Fruit fly (Drosophila melanogaster) whole organism, embryonic: ENCODE data around the gene wls.

Experiments used
- Ada2b ChIP-seq: fragments of 200-800 bp; sonication (Bioruptor generic); IDR thresholded peaks from 2 replicates; pipeline ENCODE4 v1.3.6; 2022; ENCODE audit warnings: missing biosample characterization, missing genetic modification characterization
- Atf3 ChIP-seq: fragments of 200-800 bp; sonication (Bioruptor generic); optimal IDR thresholded peaks from 3 replicates; lab custom pipeline; 2016; ENCODE audit warnings: missing biosample characterization, missing genetic modification characterization
- CG1024 ChIP-seq: fragments of 200-800 bp; sonication (Bioruptor generic); IDR thresholded peaks from 2 replicates; pipeline ENCODE4 v1.3.6; 2022; ENCODE audit warnings: missing biosample characterization, missing genetic modification characterization
- CG11093 ChIP-seq: fragments of 200-800 bp; sonication (Bioruptor generic); IDR thresholded peaks from 3 replicates; pipeline ENCODE4 v1.3.6; 2022; ENCODE audit warnings: missing biosample characterization, missing genetic modification characterization
- CG11695 ChIP-seq: fragments of 200-800 bp; sonication (Bioruptor generic); IDR thresholded peaks from 3 replicates; pipeline ENCODE4 v1.3.6; 2022; ENCODE audit warnings: missing biosample characterization, missing genetic modification characterization
- CG12299 ChIP-seq: fragments of 200-800 bp; sonication (Bioruptor generic); optimal IDR thresholded peaks from 2 replicates; lab custom pipeline; 2018; ENCODE audit warnings: missing biosample characterization, mild to moderate bottlenecking, missing genetic modification characterization
- CG12769 ChIP-seq: fragments of 200-800 bp; sonication (Bioruptor generic); optimal IDR thresholded peaks from 2 replicates; lab custom pipeline; 2019; ENCODE audit warnings: missing biosample characterization, mild to moderate bottlenecking, missing genetic modification characterization, moderate library complexity
- CG13624 ChIP-seq: fragments of 200-800 bp; sonication (Bioruptor generic); optimal IDR thresholded peaks from 2 replicates; lab custom pipeline; 2016; ENCODE audit warnings: missing biosample characterization, missing genetic modification characterization
- CG14014 ChIP-seq: fragments of 200-800 bp; sonication (Bioruptor generic); IDR thresholded peaks from 2 replicates; pipeline ENCODE4 v1.3.6; 2022; ENCODE audit warnings: missing biosample characterization, missing genetic modification characterization
- CG15479 ChIP-seq: fragments of 200-800 bp; sonication (Bioruptor generic); optimal IDR thresholded peaks from 3 replicates; lab custom pipeline; 2019; ENCODE audit warnings: missing biosample characterization, mild to moderate bottlenecking, missing genetic modification characterization, moderate library complexity
- CG17186 ChIP-seq: fragments of 200-800 bp; sonication (Bioruptor generic); optimal IDR thresholded peaks from 3 replicates; lab custom pipeline; 2017; ENCODE audit warnings: missing biosample characterization, missing genetic modification reagents, missing genetic modification characterization
- CG17385 ChIP-seq: fragments of 200-800 bp; sonication (Bioruptor generic); optimal IDR thresholded peaks from 3 replicates; lab custom pipeline; 2018; ENCODE audit warnings: missing biosample characterization, mild to moderate bottlenecking, missing genetic modification characterization
- CG17612 ChIP-seq: fragments of 200-800 bp; sonication (Bioruptor generic); IDR thresholded peaks from 2 replicates; pipeline ENCODE4 v1.3.6; 2022; ENCODE audit warnings: missing biosample characterization, missing genetic modification characterization
- CG31365 ChIP-seq: fragments of 200-800 bp; sonication (Bioruptor generic); optimal IDR thresholded peaks from 2 replicates; lab custom pipeline; 2018; ENCODE audit warnings: missing biosample characterization, mild to moderate bottlenecking, missing genetic modification characterization
- CG4360 ChIP-seq: fragments of 200-800 bp; sonication (Bioruptor generic); IDR thresholded peaks from 2 replicates; pipeline ENCODE4 v1.3.6; 2022; ENCODE audit warnings: missing biosample characterization, missing genetic modification characterization
- CG4424 ChIP-seq: fragments of 200-800 bp; sonication (Bioruptor generic); optimal IDR thresholded peaks from 3 replicates; lab custom pipeline; 2016; ENCODE audit warnings: missing biosample characterization, missing genetic modification characterization
- CG4854 ChIP-seq: fragments of 200-800 bp; sonication (Bioruptor generic); optimal IDR thresholded peaks from 2 replicates; lab custom pipeline; 2016; ENCODE audit warnings: missing biosample characterization, missing genetic modification characterization, inconsistent platforms
- CG5180 ChIP-seq: fragments of 200-800 bp; sonication (Bioruptor generic); optimal IDR thresholded peaks from 3 replicates; lab custom pipeline; 2017; ENCODE audit warnings: missing biosample characterization, missing genetic modification characterization, mild to moderate bottlenecking, moderate library complexity, missing genetic modification reagents
- CG5953 ChIP-seq: fragments of 200-800 bp; sonication (Bioruptor generic); IDR thresholded peaks from 2 replicates; pipeline ENCODE4 v1.3.6; 2022; ENCODE audit warnings: missing biosample characterization, missing genetic modification characterization
- CG7928 ChIP-seq: fragments of 200-800 bp; sonication (Bioruptor generic); optimal IDR thresholded peaks from 2 replicates; lab custom pipeline; 2017; ENCODE audit warnings: missing biosample characterization, mild to moderate bottlenecking, missing genetic modification characterization
- CG8281 ChIP-seq: fragments of 200-800 bp; sonication (Bioruptor generic); optimal IDR thresholded peaks from 2 replicates; lab custom pipeline; 2018; ENCODE audit warnings: missing biosample characterization, mild to moderate bottlenecking, missing genetic modification characterization, moderate library complexity
- CG8478 ChIP-seq: fragments of >200 bp; optimal IDR thresholded peaks from 2 replicates; lab custom pipeline; 2018
- Chrac-16 ChIP-seq: fragments of 200-800 bp; sonication (Bioruptor generic); optimal IDR thresholded peaks from 3 replicates; lab custom pipeline; 2016; ENCODE audit warnings: missing biosample characterization, missing genetic modification characterization
- Drgx ChIP-seq: fragments of 200-800 bp; sonication (Bioruptor generic); IDR thresholded peaks from 2 replicates; pipeline ENCODE4 v1.3.6; 2022; ENCODE audit warnings: missing biosample characterization, missing genetic modification characterization
- H2.0 ChIP-seq: fragments of 200-800 bp; sonication (Bioruptor generic); IDR thresholded peaks from 2 replicates; pipeline ENCODE4 v1.3.6; 2022; ENCODE audit warnings: missing biosample characterization, missing genetic modification characterization
- MBD-R2 ChIP-seq: fragments of 200-800 bp; sonication (Bioruptor generic); IDR thresholded peaks from 2 replicates; pipeline ENCODE4 v1.3.6; 2022; ENCODE audit warnings: missing biosample characterization, missing genetic modification characterization
- Mes4 ChIP-seq: fragments of 200-800 bp; sonication (Bioruptor generic); optimal IDR thresholded peaks from 2 replicates; lab custom pipeline; 2016; ENCODE audit warnings: missing biosample characterization, missing genetic modification characterization
- NC2β ChIP-seq: fragments of 200-800 bp; sonication (Bioruptor generic); optimal IDR thresholded peaks from 2 replicates; lab custom pipeline; 2016; ENCODE audit warnings: missing biosample characterization, missing genetic modification characterization
- Nf-YA ChIP-seq: fragments of 200-800 bp; sonication (Bioruptor generic); IDR thresholded peaks from 2 replicates; pipeline ENCODE4 v1.3.6; 2022; ENCODE audit warnings: missing biosample characterization, missing genetic modification characterization
- Nf-YB ChIP-seq: fragments of 200-800 bp; sonication (Bioruptor generic); optimal IDR thresholded peaks from 3 replicates; lab custom pipeline; 2019; ENCODE audit warnings: missing biosample characterization, mild to moderate bottlenecking, missing genetic modification characterization, moderate library complexity
- Oli ChIP-seq: fragments of 200-800 bp; sonication (Bioruptor generic); optimal IDR thresholded peaks from 2 replicates; lab custom pipeline; 2018; ENCODE audit warnings: missing biosample characterization, mild to moderate bottlenecking, missing genetic modification characterization, moderate library complexity
- Opbp ChIP-seq: fragments of 200-800 bp; sonication (Bioruptor generic); IDR thresholded peaks from 3 replicates; pipeline ENCODE4 v1.3.6; 2022; ENCODE audit warnings: missing biosample characterization, missing genetic modification characterization; ENCODE audit not compliant: partially characterized antibody
- Sry-β ChIP-seq: fragments of 200-800 bp; sonication (Bioruptor generic); optimal IDR thresholded peaks from 2 replicates; lab custom pipeline; 2018; ENCODE audit warnings: missing biosample characterization, mild to moderate bottlenecking, missing genetic modification characterization, moderate library complexity
- amos ChIP-seq: fragments of 200-800 bp; sonication (Bioruptor generic); IDR thresholded peaks from 2 replicates; pipeline ENCODE4 v1.3.6; 2022; ENCODE audit warnings: missing biosample characterization, missing genetic modification characterization; ENCODE audit not compliant: partially characterized antibody
- crp ChIP-seq, 2 experiments: fragments of 200-800 bp; sonication (Bioruptor generic); optimal IDR thresholded peaks; 2 replicates in 1 of 2; 3 replicates in 1 of 2; lab custom pipeline; 2017; ENCODE audit warnings: missing biosample characterization in 2 of 2, missing genetic modification characterization in 2 of 2, mild to moderate bottlenecking in 1 of 2, moderate library complexity in 1 of 2
- da ChIP-seq: fragments of 200-800 bp; sonication (Bioruptor generic); optimal IDR thresholded peaks from 2 replicates; lab custom pipeline; 2016; ENCODE audit warnings: missing biosample characterization, missing genetic modification characterization
- dm ChIP-seq: fragments of 200-800 bp; sonication (Bioruptor generic); optimal IDR thresholded peaks from 3 replicates; lab custom pipeline; 2016; ENCODE audit warnings: missing biosample characterization, missing genetic modification characterization
- dmrt11E ChIP-seq: fragments of 200-800 bp; sonication (Bioruptor generic); optimal IDR thresholded peaks from 3 replicates; lab custom pipeline; 2018; ENCODE audit warnings: missing biosample characterization, mild to moderate bottlenecking, missing genetic modification characterization, moderate library complexity
- fru ChIP-seq: fragments of >200 bp; optimal IDR thresholded peaks from 2 replicates; lab custom pipeline; 2017
- kay ChIP-seq: fragments of 200-800 bp; sonication (Bioruptor generic); optimal IDR thresholded peaks from 2 replicates; lab custom pipeline; 2016; ENCODE audit warnings: missing biosample characterization, missing genetic modification characterization
- klu ChIP-seq: fragments of 200-800 bp; sonication (Bioruptor generic); IDR thresholded peaks from 2 replicates; pipeline ENCODE4 v1.3.6; 2022; ENCODE audit warnings: missing biosample characterization, missing genetic modification characterization
- nerfin-2 ChIP-seq: fragments of 200-800 bp; sonication (Bioruptor generic); IDR thresholded peaks from 2 replicates; pipeline ENCODE4 v1.3.6; 2022; ENCODE audit warnings: missing biosample characterization, missing genetic modification characterization; ENCODE audit not compliant: partially characterized antibody
- rib ChIP-seq: fragments of 200-800 bp; sonication (Bioruptor generic); IDR thresholded peaks from 2 replicates; pipeline ENCODE4 v1.3.6; 2022; ENCODE audit warnings: missing biosample characterization, missing genetic modification characterization
- sens-2 ChIP-seq: fragments of 200-800 bp; sonication (Bioruptor generic); IDR thresholded peaks from 2 replicates; pipeline ENCODE4 v1.3.6; 2022; ENCODE audit warnings: missing biosample characterization, missing genetic modification characterization
- slp2 ChIP-seq: fragments of 200-800 bp; sonication (Bioruptor generic); optimal IDR thresholded peaks from 2 replicates; lab custom pipeline; 2016; ENCODE audit warnings: missing biosample characterization, missing genetic modification characterization
- sug ChIP-seq: fragments of 200-800 bp; optimal IDR thresholded peaks from 2 replicates; lab custom pipeline; 2019; ENCODE audit warnings: missing biosample characterization, mild to moderate bottlenecking, missing genetic modification characterization, moderate library complexity
- usp ChIP-seq: fragments of >200 bp; optimal IDR thresholded peaks from 2 replicates; lab custom pipeline; 2017; ENCODE audit warnings: missing biosample characterization, missing genetic modification characterization
- vnd ChIP-seq: fragments of 200-800 bp; sonication (Bioruptor generic); IDR thresholded peaks from 3 replicates; pipeline ENCODE4 v1.3.6; 2022; ENCODE audit warnings: missing biosample characterization, missing genetic modification characterization; ENCODE audit not compliant: partially characterized antibody
- yki ChIP-seq: fragments of >200 bp; optimal IDR thresholded peaks from 3 replicates; lab custom pipeline; 2018
- z ChIP-seq: fragments of 200-800 bp; sonication (Bioruptor generic); IDR thresholded peaks from 3 replicates; pipeline ENCODE4 v1.3.6; 2022; ENCODE audit warnings: missing biosample characterization, missing genetic modification characterization

wls gene

dm6 chr3L:11169299-11170181 is at the start of gene wls, which contains the start of gene Adck5 (continued):
- no peak for TF ChIP-seq da (GFP tag; lab: Kevin White, UChicago)
- TF ChIP-seq CG17612 (GFP tag; lab: Robert Waterston, UW) = no peak
- no peak for TF ChIP-seq Sry-β (GFP tag; lab: Kevin White, UChicago)
- TF ChIP-seq Atf3 (GFP tag; lab: Kevin White, UChicago) = no peak
- TF ChIP-seq amos = no peak
- no peak for TF ChIP-seq CG31365 (tag; lab: Kevin White, UChicago)
- TF ChIP-seq fru (lab: Kevin White, UChicago) = no peak
- no peak for TF ChIP-seq Opbp (GFP tag; lab: Robert Waterston, UW)
- peak; percentile 38; the same call in 1 of the 2 replicates for TF ChIP-seq Nf-YA (GFP tag; lab: Robert Waterston, UW)
- TF ChIP-seq CG5180 = peak; percentile 7
- TF ChIP-seq sens-2 = no peak
- 0 out of 2 replicates have a peak, but pooled peaks have one; percentile 16 for TF ChIP-seq H2.0 (GFP tag; lab: Robert Waterston, UW)
- no peak for TF ChIP-seq z (GFP tag; lab: Robert Waterston, UW)
- TF ChIP-seq CG4424 = peak; percentile 38
- TF ChIP-seq sug = no peak
- TF ChIP-seq CG1024 (GFP tag; lab: Robert Waterston, UW) = no peak; the same call in 1 of the 2 replicates
- no peak for TF ChIP-seq CG11695 (GFP tag; lab: Robert Waterston, UW)
- peak; percentile 45 for TF ChIP-seq CG13624 (GFP tag; lab: Kevin White, UChicago)
- peak; percentile 58 to 92 for TF ChIP-seq crp (GFP tag; optimal IDR thresholded peaks at IDR 0.05; lab: Kevin White, UChicago)
- no peak; the same call in 1 of the 2 replicates for TF ChIP-seq Drgx (GFP tag; lab: Robert Waterston, UW)
- no peak for TF ChIP-seq CG11093 (GFP tag; lab: Robert Waterston, UW)
- peak; percentile 46 for TF ChIP-seq CG12299
- peak; percentile 20; the same call in 1 of the 2 replicates for TF ChIP-seq CG14014
- no peak for TF ChIP-seq Nf-YB (GFP tag; lab: Kevin White, UChicago)
- peak; percentile 35 for TF ChIP-seq CG4854 (GFP tag; lab: Kevin White, UChicago)
- no peak for TF ChIP-seq Oli
- TF ChIP-seq yki = no peak
- no peak for TF ChIP-seq CG15479 (GFP tag; lab: Kevin White, UChicago)
- no peak for TF ChIP-seq vnd (GFP tag; lab: Robert Waterston, UW)
- TF ChIP-seq CG8281 = peak; percentile 15
- TF ChIP-seq dm (GFP tag; lab: Kevin White, UChicago) = no peak
- peak; percentile 63 for TF ChIP-seq Mes4 (GFP tag; lab: Kevin White, UChicago)
- no peak for TF ChIP-seq CG4360
- TF ChIP-seq CG17186 = peak; percentile 34
- TF ChIP-seq MBD-R2 = peak; percentile 76
- TF ChIP-seq Chrac-16 (GFP tag; lab: Kevin White, UChicago) = no peak
- TF ChIP-seq CG12769 (tag; lab: Kevin White, UChicago) = no peak
- peak; percentile 56 for TF ChIP-seq CG17385
- no peak for TF ChIP-seq rib (GFP tag; lab: Robert Waterston, UW)
- no peak for TF ChIP-seq slp2 (GFP tag; lab: Kevin White, UChicago)
- TF ChIP-seq kay = peak; percentile 10
- no peak for TF ChIP-seq CG5953 (GFP tag; lab: Robert Waterston, UW)
- TF ChIP-seq usp (GFP tag; lab: Kevin White, UChicago) = no peak
- TF ChIP-seq CG8478 = no peak
- TF ChIP-seq Ada2b (GFP tag; lab: Robert Waterston, UW) = 0 out of 2 replicates have a peak, but pooled peaks have one; percentile 5
- TF ChIP-seq NC2β (GFP tag; lab: Kevin White, UChicago) = peak; percentile 26
- no peak for TF ChIP-seq CG7928 (GFP tag; lab: Kevin White, UChicago)
- TF ChIP-seq dmrt11E = no peak
- no peak for TF ChIP-seq klu
- TF ChIP-seq nerfin-2 (GFP tag; lab: Robert Waterston, UW) = no peak
